Worm (Caenorhabditis elegans) whole organism, L2 larva: ENCODE measurements around the gene kel-1.

ENCODE experiments used
- C34F6.9 ChIP-seq: fragments of 150-350 bp; optimal IDR thresholded peaks from 2 replicates; lab custom pipeline; 2014; ENCODE audit warnings: missing biosample characterization, missing genetic modification characterization
- R02D3.7 ChIP-seq: fragments of 150-350 bp; optimal IDR thresholded peaks from 2 replicates; lab custom pipeline; 2014; ENCODE audit warnings: missing biosample characterization, missing genetic modification characterization
- ZK546.5 ChIP-seq: sonication (generic microtip); optimal IDR thresholded peaks from 2 replicates; lab custom pipeline; 2017; ENCODE audit warnings: missing biosample characterization, missing genetic modification characterization
- ama-1 ChIP-seq: fragments of 150-350 bp; optimal IDR thresholded peaks from 2 replicates; lab custom pipeline; 2018; ENCODE audit warnings: inconsistent platforms
- blmp-1 ChIP-seq: sonication (generic microtip); optimal IDR thresholded peaks from 2 replicates; lab custom pipeline; 2017; ENCODE audit warnings: missing genetic modification characterization, mild to moderate bottlenecking, missing compliant biosample characterization, antibody characterized with exemption, moderate library complexity; ENCODE audit not compliant: insufficient read depth
- ceh-16 ChIP-seq: fragments of 150-350 bp; optimal IDR thresholded peaks from 2 replicates; lab custom pipeline; 2014; ENCODE audit warnings: missing biosample characterization, missing genetic modification characterization
- ceh-82 ChIP-seq: fragments of 150-350 bp; optimal IDR thresholded peaks from 2 replicates; lab custom pipeline; 2014; ENCODE audit warnings: missing biosample characterization, missing genetic modification characterization
- elt-1 ChIP-seq: fragments of 150-350 bp; optimal IDR thresholded peaks from 2 replicates; lab custom pipeline; 2014; ENCODE audit warnings: missing biosample characterization, missing genetic modification characterization
- fos-1 ChIP-seq: fragments of 150-350 bp; optimal IDR thresholded peaks from 2 replicates; lab custom pipeline; 2014; ENCODE audit warnings: missing biosample characterization, missing genetic modification characterization
- lin-13 ChIP-seq: fragments of 150-350 bp; optimal IDR thresholded peaks from 2 replicates; lab custom pipeline; 2014; ENCODE audit warnings: missing biosample characterization, missing genetic modification reagents, missing genetic modification characterization
- lin-39 ChIP-seq: fragments of 150-350 bp; optimal IDR thresholded peaks from 2 replicates; lab custom pipeline; 2014; ENCODE audit warnings: missing biosample characterization, missing genetic modification reagents, missing genetic modification characterization
- lsy-2 ChIP-seq, 2 experiments: fragments of 150-350 bp in 1 of 2; sonication (generic microtip) in 1 of 2; optimal IDR thresholded peaks; 2 replicates each; lab custom pipeline; 2014 to 2017; ENCODE audit warnings: missing biosample characterization in 2 of 2, missing genetic modification characterization in 2 of 2
- nhr-10 ChIP-seq: sonication (generic microtip); optimal IDR thresholded peaks from 2 replicates; lab custom pipeline; 2017; ENCODE audit warnings: missing biosample characterization, missing genetic modification characterization
- nhr-12 ChIP-seq: fragments of 150-350 bp; optimal IDR thresholded peaks from 2 replicates; lab custom pipeline; 2014; ENCODE audit warnings: missing biosample characterization, missing genetic modification characterization
- nhr-129 ChIP-seq: fragments of 150-350 bp; optimal IDR thresholded peaks from 2 replicates; lab custom pipeline; 2014; ENCODE audit warnings: missing biosample characterization, missing genetic modification characterization
- nhr-25 ChIP-seq: fragments of 150-350 bp; sonication (generic microtip); optimal IDR thresholded peaks from 3 replicates; lab custom pipeline; 2014; ENCODE audit warnings: missing biosample characterization, missing genetic modification characterization
- peb-1 ChIP-seq: fragments of 150-350 bp; optimal IDR thresholded peaks from 2 replicates; lab custom pipeline; 2014; ENCODE audit warnings: missing biosample characterization, missing genetic modification characterization
- sma-9 ChIP-seq, 2 experiments: fragments of 150-350 bp in 1 of 2; sonication (generic microtip) in 1 of 2; optimal IDR thresholded peaks; 2 replicates each; lab custom pipeline; 2014 to 2016; ENCODE audit warnings: missing genetic modification characterization in 2 of 2, mild to moderate bottlenecking in 1 of 2, missing biosample characterization in 1 of 2, missing compliant biosample characterization in 1 of 2, missing genetic modification reagents in 1 of 2, moderate library complexity in 1 of 2
- snpc-4 ChIP-seq: fragments of 150-350 bp; optimal IDR thresholded peaks from 2 replicates; lab custom pipeline; 2014; ENCODE audit warnings: missing biosample characterization, missing genetic modification characterization
- unc-55 ChIP-seq: fragments of 150-350 bp; sonication (generic microtip); optimal IDR thresholded peaks from 3 replicates; lab custom pipeline; 2014; ENCODE audit warnings: missing biosample characterization, missing genetic modification reagents, missing genetic modification characterization
- ztf-1 ChIP-seq: fragments of 200-800 bp; sonication (Bioruptor generic); conservative IDR thresholded peaks from 2 replicates; pipeline ENCODE4 v1.3.6; 2022; ENCODE audit warnings: missing genetic modification characterization, missing compliant biosample characterization
- ztf-11 ChIP-seq: sonication (generic microtip); optimal IDR thresholded peaks from 2 replicates; lab custom pipeline; 2017; ENCODE audit warnings: missing biosample characterization, missing genetic modification characterization

The kel-1 gene

ce11 chrII:11739199-11739598 is 50.5 kb downstream of the kel-1 start, which contains the start of gene ctsa-1.2:
Gene ctsa-1.2 (plus strand): TSS chrII:11739358.
- TF ChIP-seq fos-1 (tag; lab: Kevin White, UChicago): peak; percentile 38
- no peak for TF ChIP-seq R02D3.7 (tag; lab: Kevin White, UChicago)
- TF ChIP-seq snpc-4 (tag; lab: Kevin White, UChicago): no peak
- no peak for TF ChIP-seq nhr-25 (tag; lab: Kevin White, UChicago)
- TF ChIP-seq ztf-11 (tag; lab: Kevin White, UChicago): no peak
- TF ChIP-seq nhr-12 (tag; lab: Kevin White, UChicago): no peak
- TF ChIP-seq sma-9 (GFP tag; optimal IDR thresholded peaks at IDR 0.05; lab: Kevin White, UChicago): peak; percentile 52
- no peak for TF ChIP-seq sma-9 (tag; optimal IDR thresholded peaks at IDR 0.05; lab: Kevin White, UChicago)
- TF ChIP-seq lsy-2 (tag; optimal IDR thresholded peaks at IDR 0.05; lab: Kevin White, UChicago): no peak

- no peak for TF ChIP-seq lsy-2 (tag; optimal IDR thresholded peaks at IDR 0.05; lab: Kevin White, UChicago)
- TF ChIP-seq fos-1 (tag; lab: Kevin White, UChicago): no peak
- TF ChIP-seq ceh-16: no peak
- TF ChIP-seq peb-1 (tag; lab: Kevin White, UChicago): no peak
- TF ChIP-seq ztf-11 (tag; lab: Kevin White, UChicago): no peak
- TF ChIP-seq ztf-1 (GFP tag; lab: Robert Waterston, UW): no peak
- no peak for TF ChIP-seq ama-1 (lab: Kevin White, UChicago)
- no peak for TF ChIP-seq lin-13
- no peak for TF ChIP-seq C34F6.9 (tag; lab: Kevin White, UChicago)
- no peak for TF ChIP-seq lin-39 (tag; lab: Kevin White, UChicago)
- no peak for TF ChIP-seq blmp-1 (tag; lab: Kevin White, UChicago)
- no peak for TF ChIP-seq nhr-129 (tag; lab: Kevin White, UChicago)
- no peak for TF ChIP-seq unc-55
- TF ChIP-seq R02D3.7 (tag; lab: Kevin White, UChicago): no peak
- no peak for TF ChIP-seq ZK546.5
- no peak for TF ChIP-seq elt-1 (tag; lab: Kevin White, UChicago)
- no peak for TF ChIP-seq nhr-10 (tag; lab: Kevin White, UChicago)
- TF ChIP-seq ceh-82 (tag; lab: Kevin White, UChicago): no peak
- no peak for TF ChIP-seq sma-9 (GFP tag; optimal IDR thresholded peaks at IDR 0.05; lab: Kevin White, UChicago)
- TF ChIP-seq sma-9 (tag; optimal IDR thresholded peaks at IDR 0.05; lab: Kevin White, UChicago): no peak
These were observed 53.6 kb downstream of the kel-1 start for ce11 chrII:11742320-11742719.
